Fruit fly (Drosophila melanogaster): Measurements from ENCODE around the gene CG34377.
A peak's percentile ranks its signal among the peaks of the same experiment; 100 is the strongest.

dm6 chr3R:22324736-22325135 lies 842 bp upstream of the CG34377 start:
- TF ChIP-seq CG10979 (tag; optimal IDR thresholded peaks at IDR 0.05), result peak; percentile 56
- TF ChIP-seq vnd (GFP tag; IDR thresholded peaks at IDR 0.05; ENCODE audit: partially characterized antibody), result no peak
- no peak for TF ChIP-seq Sry-δ (GFP tag; optimal IDR thresholded peaks at IDR 0.05)
- TF ChIP-seq Hmx (GFP tag; optimal IDR thresholded peaks at IDR 0.05), result no peak
- no peak for TF ChIP-seq Gsc (GFP tag; IDR thresholded peaks at IDR 0.05)
- TF ChIP-seq pum (GFP tag; optimal IDR thresholded peaks at IDR 0.05), result no peak
- TF ChIP-seq Atf-2 (GFP tag; optimal IDR thresholded peaks at IDR 0.05), result no peak
- TF ChIP-seq crp (GFP tag; optimal IDR thresholded peaks at IDR 0.05), result no peak
- no peak for TF ChIP-seq trem (tag; optimal IDR thresholded peaks at IDR 0.05)
- TF ChIP-seq CG10274 (GFP tag; optimal IDR thresholded peaks at IDR 0.05), result no peak
- TF ChIP-seq z (GFP tag; IDR thresholded peaks at IDR 0.05), result no peak
- no peak for TF ChIP-seq da (GFP tag; optimal IDR thresholded peaks at IDR 0.05)
